Fruit fly (Drosophila melanogaster) whole organism, embryonic: Measurements from ENCODE around the gene alpha-Man-Ia.

Experiments used
- Atf-2 ChIP-seq: fragments of 200-800 bp; sonication (Bioruptor generic); optimal IDR thresholded peaks from 2 replicates; lab custom pipeline; 2016; ENCODE audit warnings: missing biosample characterization, missing genetic modification characterization
- CG10654 ChIP-seq: fragments of 200-800 bp; sonication (Bioruptor generic); optimal IDR thresholded peaks from 2 replicates; lab custom pipeline; 2016; ENCODE audit warnings: missing biosample characterization, missing genetic modification characterization
- CG11504 ChIP-seq: fragments of 200-800 bp; sonication (Bioruptor generic); optimal IDR thresholded peaks from 3 replicates; lab custom pipeline; 2019; ENCODE audit warnings: missing biosample characterization, mild to moderate bottlenecking, missing genetic modification characterization, moderate library complexity
- CG12155 ChIP-seq: fragments of 200-800 bp; sonication (Bioruptor generic); optimal IDR thresholded peaks from 3 replicates; lab custom pipeline; 2016; ENCODE audit warnings: missing biosample characterization, missing genetic modification characterization
- CG12659 ChIP-seq: fragments of 200-800 bp; sonication (Bioruptor generic); optimal IDR thresholded peaks from 3 replicates; lab custom pipeline; 2017; ENCODE audit warnings: mild to moderate bottlenecking, missing biosample characterization, missing genetic modification reagents, missing genetic modification characterization
- CG13296 ChIP-seq: fragments of 200-800 bp; sonication (Bioruptor generic); optimal IDR thresholded peaks from 3 replicates; lab custom pipeline; 2018; ENCODE audit warnings: missing biosample characterization, mild to moderate bottlenecking, missing genetic modification characterization
- CG14441 ChIP-seq: fragments of 200-800 bp; sonication (Bioruptor generic); IDR thresholded peaks from 2 replicates; pipeline ENCODE4 v1.3.6; 2022; ENCODE audit warnings: missing biosample characterization, missing genetic modification characterization
- CG14710 ChIP-seq: fragments of 200-800 bp; sonication (Bioruptor generic); optimal IDR thresholded peaks from 3 replicates; lab custom pipeline; 2019; ENCODE audit warnings: missing biosample characterization, mild to moderate bottlenecking, missing genetic modification characterization, moderate library complexity
- CG1603 ChIP-seq: fragments of 200-800 bp; sonication (Bioruptor generic); optimal IDR thresholded peaks from 2 replicates; lab custom pipeline; 2019; ENCODE audit warnings: missing biosample characterization, mild to moderate bottlenecking, missing genetic modification characterization, moderate library complexity
- CG16813 ChIP-seq: fragments of 200-800 bp; sonication (Bioruptor generic); IDR thresholded peaks from 3 replicates; pipeline ENCODE4 v1.3.6; 2022; ENCODE audit warnings: missing biosample characterization, missing genetic modification characterization; ENCODE audit not compliant: partially characterized antibody
- CG16815 ChIP-seq: fragments of 200-800 bp; sonication (Bioruptor generic); optimal IDR thresholded peaks from 3 replicates; lab custom pipeline; 2017; ENCODE audit warnings: missing biosample characterization, mild to moderate bottlenecking, missing genetic modification characterization
- CG18262 ChIP-seq: fragments of 200-800 bp; optimal IDR thresholded peaks from 3 replicates; lab custom pipeline; 2019; ENCODE audit warnings: missing biosample characterization, mild to moderate bottlenecking, missing genetic modification characterization, moderate library complexity
- CG2120 ChIP-seq: fragments of 200-800 bp; sonication (Bioruptor generic); optimal IDR thresholded peaks from 3 replicates; lab custom pipeline; 2016; ENCODE audit warnings: missing biosample characterization, missing genetic modification characterization
- CG30403 ChIP-seq: fragments of 200-800 bp; sonication (Bioruptor generic); optimal IDR thresholded peaks from 3 replicates; lab custom pipeline; 2016; ENCODE audit warnings: missing biosample characterization, missing genetic modification characterization
- CG3847 ChIP-seq: fragments of 200-800 bp; sonication (Bioruptor generic); IDR thresholded peaks from 2 replicates; pipeline ENCODE4 v1.3.6; 2022; ENCODE audit warnings: missing biosample characterization, missing genetic modification characterization
- CG6689 ChIP-seq: fragments of 200-800 bp; sonication (Bioruptor generic); IDR thresholded peaks from 2 replicates; pipeline ENCODE4 v1.3.6; 2022; ENCODE audit warnings: missing biosample characterization, missing genetic modification characterization
- CG7556 ChIP-seq: fragments of 200-800 bp; sonication (Bioruptor generic); optimal IDR thresholded peaks from 2 replicates; lab custom pipeline; 2017; ENCODE audit warnings: missing biosample characterization, mild to moderate bottlenecking, missing genetic modification characterization
- CG8944 ChIP-seq: fragments of 200-800 bp; sonication (Bioruptor generic); optimal IDR thresholded peaks from 3 replicates; lab custom pipeline; 2016; ENCODE audit warnings: missing biosample characterization, missing genetic modification characterization
- CHES-1-like ChIP-seq: fragments of 200-800 bp; sonication (Bioruptor generic); optimal IDR thresholded peaks from 2 replicates; lab custom pipeline; 2016; ENCODE audit warnings: missing biosample characterization, missing genetic modification characterization
- CTCF ChIP-seq: fragments of 200-800 bp; sonication (Bioruptor generic); optimal IDR thresholded peaks from 2 replicates; lab custom pipeline; 2017; ENCODE audit warnings: missing biosample characterization, mild to moderate bottlenecking, missing genetic modification characterization, moderate library complexity
- Dip3 ChIP-seq: fragments of 200-800 bp; sonication (Bioruptor generic); optimal IDR thresholded peaks from 3 replicates; lab custom pipeline; 2016; ENCODE audit warnings: missing biosample characterization, missing genetic modification characterization
- Fer1 ChIP-seq: fragments of 200-800 bp; sonication (Bioruptor generic); optimal IDR thresholded peaks from 2 replicates; lab custom pipeline; 2017; ENCODE audit warnings: missing biosample characterization, mild to moderate bottlenecking, missing genetic modification characterization
- Gug ChIP-seq: fragments of 200-800 bp; sonication (Bioruptor generic); IDR thresholded peaks from 4 replicates; pipeline ENCODE4 v1.3.6; 2022; ENCODE audit warnings: missing biosample characterization, missing genetic modification characterization
- HLH4C ChIP-seq: fragments of 200-800 bp; sonication (Bioruptor generic); IDR thresholded peaks from 3 replicates; pipeline ENCODE4 v1.3.6; 2022; ENCODE audit warnings: missing biosample characterization, missing genetic modification characterization; ENCODE audit not compliant: partially characterized antibody
- HLH54F ChIP-seq: fragments of 200-800 bp; sonication (Bioruptor generic); optimal IDR thresholded peaks from 3 replicates; lab custom pipeline; 2016; ENCODE audit warnings: missing biosample characterization, missing genetic modification characterization
- Hmx ChIP-seq: fragments of 200-800 bp; sonication (Bioruptor generic); optimal IDR thresholded peaks from 2 replicates; lab custom pipeline; 2016; ENCODE audit warnings: missing biosample characterization, missing genetic modification characterization
- Hr3 ChIP-seq: fragments of 200-800 bp; sonication (Bioruptor generic); optimal IDR thresholded peaks from 3 replicates; lab custom pipeline; 2016; ENCODE audit warnings: missing biosample characterization, missing genetic modification characterization
- Lpt ChIP-seq: fragments of >200 bp; optimal IDR thresholded peaks from 2 replicates; lab custom pipeline; 2018; ENCODE audit warnings: missing biosample characterization, missing genetic modification characterization
- MBD-R2 ChIP-seq: fragments of 200-800 bp; sonication (Bioruptor generic); IDR thresholded peaks from 2 replicates; pipeline ENCODE4 v1.3.6; 2022; ENCODE audit warnings: missing biosample characterization, missing genetic modification characterization
- Med ChIP-seq: fragments of 200-800 bp; sonication (Bioruptor generic); peaks from one replicate; lab custom pipeline; 2016; ENCODE audit warnings: missing biosample characterization, missing genetic modification characterization, mild to moderate bottlenecking, inconsistent platforms, moderate library complexity
- Meics ChIP-seq: fragments of 200-800 bp; sonication (Bioruptor generic); optimal IDR thresholded peaks from 2 replicates; lab custom pipeline; 2017; ENCODE audit warnings: missing biosample characterization, mild to moderate bottlenecking, missing genetic modification characterization
- Ssrp ChIP-seq: fragments of 200-800 bp; sonication (Bioruptor generic); optimal IDR thresholded peaks from 2 replicates; lab custom pipeline; 2018; ENCODE audit warnings: missing biosample characterization, mild to moderate bottlenecking, missing genetic modification characterization, moderate library complexity
- ase ChIP-seq: fragments of 200-800 bp; sonication (Bioruptor generic); IDR thresholded peaks from 3 replicates; pipeline ENCODE4 v1.3.6; 2022; ENCODE audit warnings: missing biosample characterization, missing genetic modification characterization
- bab2 ChIP-seq: fragments of 200-800 bp; sonication (Bioruptor generic); optimal IDR thresholded peaks from 2 replicates; lab custom pipeline; 2016; ENCODE audit warnings: missing biosample characterization, missing genetic modification characterization
- bcd ChIP-seq: fragments of 200-800 bp; sonication (Bioruptor generic); optimal IDR thresholded peaks from 2 replicates; lab custom pipeline; 2017; ENCODE audit warnings: missing biosample characterization, mild to moderate bottlenecking, missing genetic modification characterization
- dmrt99B ChIP-seq: fragments of 200-800 bp; sonication (Bioruptor generic); optimal IDR thresholded peaks from 2 replicates; lab custom pipeline; 2018; ENCODE audit warnings: missing biosample characterization, mild to moderate bottlenecking, missing genetic modification characterization, moderate library complexity
- gem ChIP-seq: fragments of 200-800 bp; sonication (Bioruptor generic); optimal IDR thresholded peaks from 2 replicates; lab custom pipeline; 2019; ENCODE audit warnings: missing biosample characterization, mild to moderate bottlenecking, missing genetic modification characterization, moderate library complexity
- mam ChIP-seq: fragments of 200-800 bp; sonication (Bioruptor generic); optimal IDR thresholded peaks from 3 replicates; lab custom pipeline; 2016; ENCODE audit warnings: missing biosample characterization, missing genetic modification characterization
- nmo ChIP-seq: fragments of 200-800 bp; sonication (Bioruptor generic); optimal IDR thresholded peaks from 2 replicates; lab custom pipeline; 2018; ENCODE audit warnings: missing biosample characterization, mild to moderate bottlenecking, missing genetic modification characterization, moderate library complexity
- p53 ChIP-seq: fragments of 200-800 bp; sonication (Bioruptor generic); optimal IDR thresholded peaks from 2 replicates; lab custom pipeline; 2016; ENCODE audit warnings: missing biosample characterization, missing genetic modification characterization
- pita ChIP-seq: fragments of 200-800 bp; sonication (Bioruptor generic); optimal IDR thresholded peaks from 2 replicates; lab custom pipeline; 2017; ENCODE audit warnings: missing biosample characterization, mild to moderate bottlenecking, missing genetic modification characterization
- pum ChIP-seq: fragments of 200-800 bp; sonication (Bioruptor generic); optimal IDR thresholded peaks from 2 replicates; lab custom pipeline; 2016; ENCODE audit warnings: missing biosample characterization, missing genetic modification characterization
- slbo ChIP-seq: fragments of 200-800 bp; sonication (Bioruptor generic); IDR thresholded peaks from 2 replicates; pipeline ENCODE4 v1.3.6; 2022; ENCODE audit warnings: missing biosample characterization, missing genetic modification characterization
- slou ChIP-seq: fragments of 200-800 bp; sonication (Bioruptor generic); optimal IDR thresholded peaks from 3 replicates; lab custom pipeline; 2016; ENCODE audit warnings: missing biosample characterization, missing genetic modification characterization
- sob ChIP-seq: fragments of 200-800 bp; sonication (Bioruptor generic); IDR thresholded peaks from 2 replicates; pipeline ENCODE4 v1.3.6; 2022; ENCODE audit warnings: missing biosample characterization, missing genetic modification characterization
- sug ChIP-seq: fragments of 200-800 bp; optimal IDR thresholded peaks from 2 replicates; lab custom pipeline; 2019; ENCODE audit warnings: missing biosample characterization, mild to moderate bottlenecking, missing genetic modification characterization, moderate library complexity
- tap ChIP-seq: fragments of 200-800 bp; optimal IDR thresholded peaks from 3 replicates; lab custom pipeline; 2019; ENCODE audit warnings: missing biosample characterization, mild to moderate bottlenecking, missing genetic modification characterization, moderate library complexity
- tgo ChIP-seq: fragments of 200-800 bp; sonication (Bioruptor generic); IDR thresholded peaks from 3 replicates; pipeline ENCODE4 v1.3.6; 2022; ENCODE audit warnings: missing biosample characterization, missing genetic modification characterization
- tio ChIP-seq: fragments of 200-800 bp; sonication (Bioruptor generic); optimal IDR thresholded peaks from 2 replicates; lab custom pipeline; 2017; ENCODE audit warnings: missing biosample characterization, missing genetic modification characterization, inconsistent platforms
- tx ChIP-seq: fragments of 200-800 bp; sonication (Bioruptor generic); optimal IDR thresholded peaks from 2 replicates; lab custom pipeline; 2016; ENCODE audit warnings: missing biosample characterization, missing genetic modification characterization

Gene alpha-Man-Ia

DNA sequence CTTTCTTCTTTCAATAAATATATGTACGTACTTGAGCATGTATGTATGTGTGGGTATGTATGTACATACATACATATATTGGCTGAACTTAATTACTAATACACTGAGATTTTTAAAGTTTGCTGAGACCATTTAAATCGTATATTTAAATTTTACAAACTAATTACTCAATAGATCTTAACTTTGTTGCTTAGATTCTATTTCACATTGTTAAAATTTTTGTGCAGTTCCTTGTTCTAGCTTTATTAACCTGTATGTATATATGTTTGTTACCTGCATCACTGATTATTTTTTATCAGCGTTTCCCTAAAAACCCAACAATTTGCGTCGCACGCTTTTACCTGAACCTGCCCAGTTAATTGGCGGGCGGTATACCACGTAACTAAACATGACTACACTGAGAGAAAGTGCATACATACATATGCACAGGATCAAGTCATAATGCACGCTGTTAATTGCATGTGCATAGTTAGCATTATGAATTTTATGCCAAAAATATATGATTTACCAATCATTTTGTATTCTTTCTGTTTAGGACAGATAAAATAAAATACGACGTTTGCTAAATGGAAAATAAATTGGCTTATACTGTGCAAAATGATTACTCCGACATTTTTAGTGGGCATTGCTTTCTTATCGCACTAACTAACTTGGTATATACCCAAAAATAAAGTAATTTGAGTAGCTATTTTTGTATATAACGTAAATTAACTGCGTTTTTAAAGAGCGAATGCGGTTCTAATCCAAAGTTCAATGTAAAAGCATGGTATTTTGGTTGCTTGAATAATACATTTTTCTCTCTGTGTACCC lies 37.0 kb upstream of the alpha-Man-Ia start (continued):
- TF ChIP-seq CG14441 (GFP tag; lab: Robert Waterston, UW) (0 out of 2 replicates have a peak, but pooled peaks have one; percentile 4), bab2 (GFP tag; lab: Kevin White, UChicago) (peak; percentile 8), gem (tag; lab: Kevin White, UChicago) (peak; percentile 44), Fer1 (GFP tag; lab: Kevin White, UChicago) (peak; percentile 4), CG1603 (tag; lab: Kevin White, UChicago) (peak; percentile 2), ase (GFP tag; lab: Robert Waterston, UW) (no peak), Med (GFP tag; lab: Kevin White, UChicago) (peak; percentile 78), HLH4C (GFP tag; lab: Robert Waterston, UW) (no peak), CG13296 (GFP tag; lab: Kevin White, UChicago) (no peak), CG2120 (GFP tag; lab: Kevin White, UChicago) (peak; percentile 26), mam (GFP tag; lab: Kevin White, UChicago) (peak; percentile 11), Ssrp (tag; lab: Kevin White, UChicago) (peak; percentile 6), CG30403 (GFP tag; lab: Kevin White, UChicago) (peak; percentile 64), pita (GFP tag; lab: Kevin White, UChicago) (no peak), CG6689 (0 out of 2 replicates have a peak, but pooled peaks have one; percentile 16), Atf-2 (GFP tag; lab: Kevin White, UChicago) (peak; percentile 40), p53 (no peak), CG16813 (GFP tag; lab: Robert Waterston, UW) (no peak), slbo (GFP tag; lab: Robert Waterston, UW) (peak; percentile 16; the same call in 1 of the 2 replicates), tap (tag; lab: Kevin White, UChicago) (no peak), sug (tag; lab: Kevin White, UChicago) (no peak), tx (GFP tag; lab: Kevin White, UChicago) (peak; percentile 12), CG18262 (peak; percentile 62), Hr3 (GFP tag; lab: Kevin White, UChicago) (peak; percentile 26), CHES-1-like (peak; percentile 15), Gug (GFP tag; lab: Robert Waterston, UW) (no peak), CG16815 (GFP tag; lab: Kevin White, UChicago) (peak; percentile 12), tgo (GFP tag; lab: Robert Waterston, UW) (0 out of 3 replicates have a peak, but pooled peaks have one; percentile 39), dmrt99B (tag; lab: Kevin White, UChicago) (peak; percentile 43), CG12155 (GFP tag; lab: Kevin White, UChicago) (peak; percentile 13), CG10654 (no peak), CG12659 (GFP tag; lab: Kevin White, UChicago) (peak; percentile 37), nmo (GFP tag; lab: Kevin White, UChicago) (peak; percentile 52), CG3847 (GFP tag; lab: Robert Waterston, UW) (0 out of 2 replicates have a peak, but pooled peaks have one; percentile 20), bcd (GFP tag; lab: Kevin White, UChicago) (peak; percentile 58), slou (GFP tag; lab: Kevin White, UChicago) (no peak), tio (GFP tag; lab: Kevin White, UChicago) (peak; percentile 31), CTCF (GFP tag; lab: Kevin White, UChicago) (no peak), CG8944 (GFP tag; lab: Kevin White, UChicago) (no peak), Meics (GFP tag; lab: Kevin White, UChicago) (peak; percentile 32), Lpt (no peak), Hmx (peak; percentile 13), CG11504 (tag; lab: Kevin White, UChicago) (peak; percentile 64), sob (GFP tag; lab: Robert Waterston, UW) (no peak), CG7556 (GFP tag; lab: Kevin White, UChicago) (peak; percentile 66), Dip3 (GFP tag; lab: Kevin White, UChicago) (no peak), CG14710 (tag; lab: Kevin White, UChicago) (peak; percentile 37), HLH54F (GFP tag; lab: Kevin White, UChicago) (peak; percentile 14), pum (GFP tag; lab: Kevin White, UChicago) (peak; percentile 30), MBD-R2 (GFP tag; lab: Robert Waterston, UW) (no peak)
